Worm (Caenorhabditis elegans) whole organism, young adult: ENCODE measurements around the gene mct-5.

Experiments used
- D2030.7 ChIP-seq: fragments of 200-800 bp; sonication (Bioruptor generic); IDR thresholded peaks from 2 replicates; pipeline ENCODE4 v1.3.6; 2022; ENCODE audit warnings: missing genetic modification reagents, missing genetic modification characterization, missing compliant biosample characterization
- F23B12.7 ChIP-seq: sonication (generic microtip); optimal IDR thresholded peaks from 2 replicates; lab custom pipeline; 2017; ENCODE audit warnings: missing genetic modification characterization, mild to moderate bottlenecking, missing compliant biosample characterization, antibody characterized with exemption, moderate library complexity; ENCODE audit not compliant: insufficient read depth
- F33H1.4 ChIP-seq: fragments of 200-800 bp; sonication (Bioruptor generic); IDR thresholded peaks from 2 replicates; pipeline ENCODE4 v1.3.6; 2022; ENCODE audit warnings: missing genetic modification reagents, missing genetic modification characterization, missing compliant biosample characterization
- F49E8.2 ChIP-seq: sonication (generic microtip); optimal IDR thresholded peaks from 3 replicates; lab custom pipeline; 2017; ENCODE audit warnings: missing genetic modification characterization, mild to moderate bottlenecking, missing compliant biosample characterization, antibody characterized with exemption, moderate library complexity; ENCODE audit not compliant: insufficient read depth
- Y79H2A.3 ChIP-seq: fragments of 200-800 bp; sonication (Bioruptor generic); conservative IDR thresholded peaks from 2 replicates; pipeline ENCODE4 v1.3.6; 2022; ENCODE audit warnings: missing genetic modification reagents, missing genetic modification characterization, missing compliant biosample characterization
- Y95B8A.8 ChIP-seq: fragments of 200-800 bp; sonication (Bioruptor generic); IDR thresholded peaks from 2 replicates; pipeline ENCODE4 v1.3.6; 2022; ENCODE audit warnings: missing genetic modification reagents, missing genetic modification characterization, missing compliant biosample characterization
- attf-3 ChIP-seq: fragments of 200-800 bp; sonication (Bioruptor generic); conservative IDR thresholded peaks from 2 replicates; pipeline ENCODE4 v1.3.6; 2022; ENCODE audit warnings: missing genetic modification reagents, missing genetic modification characterization, missing compliant biosample characterization
- cebp-1 ChIP-seq, 2 experiments: fragments of 200-800 bp in 1 of 2; sonication (Bioruptor generic) in 1 of 2; sonication (generic microtip) in 1 of 2; IDR thresholded peaks in 1 of 2; optimal IDR thresholded peaks in 1 of 2; 2 replicates each; pipeline versions ENCODE4 v1.3.6 to Lab custom; 2017 to 2022; ENCODE audit warnings: missing compliant biosample characterization in 2 of 2, missing genetic modification characterization in 2 of 2, mild to moderate bottlenecking in 1 of 2, missing genetic modification reagents in 1 of 2, moderate library complexity in 1 of 2
- ceh-91 ChIP-seq: fragments of 200-800 bp; sonication (Bioruptor generic); IDR thresholded peaks from 2 replicates; pipeline ENCODE4 v1.3.6; 2022; ENCODE audit warnings: missing genetic modification reagents, missing genetic modification characterization, missing compliant biosample characterization
- dox-1 ChIP-seq: fragments of 200-800 bp; sonication (Bioruptor generic); IDR thresholded peaks from 2 replicates; pipeline ENCODE4 v1.3.6; 2022; ENCODE audit warnings: missing genetic modification reagents, missing genetic modification characterization, missing compliant biosample characterization
- dpl-1 ChIP-seq: fragments of 150-350 bp; optimal IDR thresholded peaks from 2 replicates; lab custom pipeline; 2014; ENCODE audit warnings: missing biosample characterization, missing genetic modification reagents, missing genetic modification characterization
- efl-1 ChIP-seq: fragments of 150-350 bp; optimal IDR thresholded peaks from 2 replicates; lab custom pipeline; 2014; ENCODE audit warnings: missing biosample characterization, missing genetic modification reagents, missing genetic modification characterization
- egl-18 ChIP-seq: fragments of 200-800 bp; sonication (Bioruptor generic); IDR thresholded peaks from 2 replicates; pipeline ENCODE4 v1.3.6; 2022; ENCODE audit warnings: missing genetic modification reagents, missing genetic modification characterization, missing compliant biosample characterization
- egl-44 ChIP-seq: fragments of 200-800 bp; sonication (Bioruptor generic); IDR thresholded peaks from 2 replicates; pipeline ENCODE4 v1.3.6; 2022; ENCODE audit warnings: missing genetic modification reagents, missing genetic modification characterization, missing compliant biosample characterization
- ekl-4 ChIP-seq: fragments of 200-800 bp; sonication (Bioruptor generic); IDR thresholded peaks from 2 replicates; pipeline ENCODE4 v1.3.6; 2022; ENCODE audit warnings: missing genetic modification reagents, missing genetic modification characterization, missing compliant biosample characterization
- gei-17 ChIP-seq: fragments of 200-800 bp; sonication (Bioruptor generic); optimal IDR thresholded peaks from 2 replicates; lab custom pipeline; 2018; ENCODE audit warnings: mild to moderate bottlenecking, missing genetic modification characterization, missing compliant biosample characterization
- him-1 ChIP-seq: sonication (generic microtip); optimal IDR thresholded peaks from 2 replicates; lab custom pipeline; 2016; ENCODE audit warnings: missing genotype, missing genetic modification reagents, missing genetic modification characterization, missing compliant biosample characterization
- hsf-1 ChIP-seq: fragments of 200-800 bp; sonication (Bioruptor generic); IDR thresholded peaks from 2 replicates; pipeline ENCODE4 v1.3.6; 2022; ENCODE audit warnings: missing genetic modification reagents, missing genetic modification characterization, missing compliant biosample characterization
- lin-54 ChIP-seq: fragments of 200-800 bp; sonication (Bioruptor generic); optimal IDR thresholded peaks from 2 replicates; lab custom pipeline; 2018; ENCODE audit warnings: mild to moderate bottlenecking, missing genetic modification characterization, missing compliant biosample characterization
- lsl-1 ChIP-seq: fragments of 200-800 bp; sonication (Bioruptor generic); optimal IDR thresholded peaks from 2 replicates; lab custom pipeline; 2018; ENCODE audit warnings: mild to moderate bottlenecking, missing genetic modification characterization, moderate library complexity, missing compliant biosample characterization
- madf-6 ChIP-seq: fragments of 200-800 bp; sonication (Bioruptor generic); IDR thresholded peaks from 2 replicates; pipeline ENCODE4 v1.3.6; 2022; ENCODE audit warnings: missing genetic modification reagents, missing genetic modification characterization, missing compliant biosample characterization
- madf-8 ChIP-seq: fragments of 200-800 bp; sonication (Bioruptor generic); conservative IDR thresholded peaks from 2 replicates; pipeline ENCODE4 v1.3.6; 2022; ENCODE audit warnings: missing genetic modification reagents, missing genetic modification characterization, missing compliant biosample characterization
- mcd-1 ChIP-seq: fragments of 200-800 bp; sonication (Bioruptor generic); IDR thresholded peaks from 2 replicates; pipeline ENCODE4 v1.3.6; 2022; ENCODE audit warnings: missing genetic modification reagents, missing genetic modification characterization, missing compliant biosample characterization
- nhr-80 ChIP-seq: sonication (generic microtip); optimal IDR thresholded peaks from 2 replicates; lab custom pipeline; 2016; ENCODE audit warnings: missing genetic modification characterization, missing compliant biosample characterization
- snpc-3.4 ChIP-seq: sonication (generic microtip); optimal IDR thresholded peaks from 2 replicates; lab custom pipeline; 2017; ENCODE audit warnings: missing genetic modification characterization, mild to moderate bottlenecking, missing compliant biosample characterization, antibody characterized with exemption, moderate library complexity, missing genotype, missing genetic modification reagents
- snpc-4 ChIP-seq, 5 experiments: fragments of 150-350 bp in 1 of 5; sonication (generic microtip) in 4 of 5; optimal IDR thresholded peaks; 2 replicates each; lab custom pipeline; 2014 to 2018; ENCODE audit warnings: missing genetic modification characterization in 5 of 5, missing biosample characterization in 3 of 5, antibody characterized with exemption in 2 of 5, mild to moderate bottlenecking in 2 of 5, missing compliant biosample characterization in 2 of 5, missing genotype in 2 of 5, moderate library complexity in 2 of 5, missing genetic modification reagents in 1 of 5
- xnd-1 ChIP-seq: sonication (generic microtip); optimal IDR thresholded peaks from 2 replicates; lab custom pipeline; 2016; ENCODE audit warnings: missing genotype, missing genetic modification reagents, missing genetic modification characterization, missing compliant biosample characterization
- ztf-18 ChIP-seq: sonication (generic microtip); optimal IDR thresholded peaks from 2 replicates; lab custom pipeline; 2016; ENCODE audit warnings: missing genotype, mild to moderate bottlenecking, missing genetic modification characterization, missing compliant biosample characterization
- ztf-25 ChIP-seq: fragments of 200-800 bp; sonication (Bioruptor generic); IDR thresholded peaks from 2 replicates; pipeline ENCODE4 v1.3.6; 2022; ENCODE audit warnings: missing genetic modification reagents, missing genetic modification characterization, missing compliant biosample characterization
- ztf-28 ChIP-seq: fragments of 200-800 bp; sonication (Bioruptor generic); IDR thresholded peaks from 2 replicates; pipeline ENCODE4 v1.3.6; 2022; ENCODE audit warnings: missing genetic modification reagents, missing genetic modification characterization, missing compliant biosample characterization

mct-5 gene

ce11 chrII:7139064-7139463 lies 40.7 kb upstream of the mct-5 start:
- TF ChIP-seq ztf-25 (GFP tag; lab: Robert Waterston, UW) (no peak), egl-18 (GFP tag; lab: Robert Waterston, UW) (no peak), D2030.7 (GFP tag; lab: Robert Waterston, UW) (no peak), nhr-80 (tag; lab: Kevin White, UChicago) (peak; percentile 28), cebp-1 (GFP tag; IDR thresholded peaks at IDR 0.05; lab: Robert Waterston, UW) (no peak), cebp-1 (tag; optimal IDR thresholded peaks at IDR 0.05; lab: Kevin White, UChicago) (no peak)

- no peak for TF ChIP-seq Y79H2A.3 (GFP tag; lab: Robert Waterston, UW)
- peak; percentile 93 for TF ChIP-seq madf-6 (GFP tag; lab: Robert Waterston, UW)
- TF ChIP-seq Y95B8A.8 (GFP tag; lab: Robert Waterston, UW), result 0 out of 2 replicates have a peak, but pooled peaks have one; percentile 37
- no peak for TF ChIP-seq attf-3 (GFP tag; lab: Robert Waterston, UW)
- TF ChIP-seq snpc-4 (GFP tag; optimal IDR thresholded peaks at IDR 0.05; lab: Kevin White, UChicago), result no peak
- TF ChIP-seq snpc-4 (tag; optimal IDR thresholded peaks at IDR 0.05; lab: Kevin White, UChicago), result peak in 2 of 4 experiments; percentile 15 to 32
- TF ChIP-seq mcd-1, result no peak
- no peak for TF ChIP-seq gei-17 (GFP tag; lab: Kevin White, UChicago)
- peak; percentile 87 for TF ChIP-seq F33H1.4 (GFP tag; lab: Robert Waterston, UW)
- peak; percentile 71 for TF ChIP-seq lin-54 (GFP tag; lab: Kevin White, UChicago)
- peak; percentile 72 for TF ChIP-seq D2030.7 (GFP tag; lab: Robert Waterston, UW)
- TF ChIP-seq dox-1 (GFP tag; lab: Robert Waterston, UW), result peak; percentile 69
- peak; percentile 58 for TF ChIP-seq F49E8.2
- peak; percentile 81 for TF ChIP-seq madf-8 (GFP tag; lab: Robert Waterston, UW)
- TF ChIP-seq hsf-1 (GFP tag; lab: Robert Waterston, UW), result no peak
- TF ChIP-seq F23B12.7 (tag; lab: Kevin White, UChicago), result no peak
- peak; percentile 24 for TF ChIP-seq him-1
- TF ChIP-seq snpc-3.4 (tag; lab: Kevin White, UChicago), result peak; percentile 24
- peak; percentile 85 for TF ChIP-seq xnd-1 (tag; lab: Kevin White, UChicago)
- TF ChIP-seq dpl-1 (GFP tag; lab: Kevin White, UChicago), result peak; percentile 29
- TF ChIP-seq ekl-4 (GFP tag; lab: Robert Waterston, UW), result 0 out of 2 replicates have a peak, but pooled peaks have one; percentile 28
- peak; percentile 96 for TF ChIP-seq lsl-1 (GFP tag; lab: Kevin White, UChicago)
- peak; percentile 80 for TF ChIP-seq ceh-91 (GFP tag; lab: Robert Waterston, UW)
- TF ChIP-seq ztf-28 (GFP tag; lab: Robert Waterston, UW), result 0 out of 2 replicates have a peak, but pooled peaks have one; percentile 4
- peak; percentile 82 for TF ChIP-seq efl-1 (GFP tag; lab: Kevin White, UChicago)
- TF ChIP-seq ztf-18 (tag; lab: Kevin White, UChicago), result peak; percentile 35
Observed at ce11 chrII:7131871-7132693, 33.7 kb upstream of the mct-5 start, which contains the start of the genes T07F8.4 and gld-3. T07F8.4 (minus strand) TSS chrII:7132032. gld-3 (plus strand) TSS chrII:7132643.

- TF ChIP-seq egl-44 (GFP tag; lab: Robert Waterston, UW), result no peak
Observed at ce11 chrII:7126457-7126856, 28.1 kb upstream of the mct-5 start, which contains the start of gene F10E7.1. F10E7.1 (plus strand) TSS chrII:7126757.
